Worm (Caenorhabditis elegans): ENCODE results near the gene ife-2.
"Not testable (repeated sequence)": the region's sequence is repeated elsewhere in the genome, so short reads cannot be mapped to it uniquely, and the experiment has no call there.

DNA sequence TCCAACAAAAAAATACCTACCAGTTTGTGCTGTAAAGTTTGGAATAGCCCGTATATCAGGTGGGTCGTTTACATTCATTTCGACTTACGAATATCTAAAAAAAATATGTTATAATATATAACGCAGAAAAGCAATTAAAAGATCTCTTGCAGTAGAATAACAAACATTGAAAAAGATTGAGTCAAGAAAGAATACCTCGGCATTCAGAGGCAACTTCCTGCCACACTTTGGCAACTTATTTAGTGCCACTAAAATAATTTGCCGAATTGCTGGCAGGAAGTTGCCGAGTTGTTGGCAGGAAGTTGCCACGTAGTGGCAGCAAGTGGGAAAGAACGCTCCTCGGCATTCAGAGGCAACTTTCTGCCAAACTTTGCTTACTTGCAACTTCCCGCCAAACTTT, 35.4 kb downstream of the ife-2 start, which contains the start of gene C04E7.3:
- TF ChIP-seq unc-30 (tag; optimal IDR thresholded peaks at IDR 0.05); jun-1 (tag; optimal IDR thresholded peaks at IDR 0.05); aly-2 (tag; optimal IDR thresholded peaks at IDR 0.05); unc-130 (tag; optimal IDR thresholded peaks at IDR 0.05); alr-1 (tag; optimal IDR thresholded peaks at IDR 0.05; ENCODE audit: borderline replicate concordance); ztf-11 (tag; optimal IDR thresholded peaks at IDR 0.05); unc-62 (GFP tag; optimal IDR thresholded peaks at IDR 0.05); snpc-4 (tag; optimal IDR thresholded peaks at IDR 0.05); C04F5.9 (tag; optimal IDR thresholded peaks at IDR 0.05); ama-1 (optimal IDR thresholded peaks at IDR 0.05); nhr-28 (tag; optimal IDR thresholded peaks at IDR 0.05); pax-3 (tag; optimal IDR thresholded peaks at IDR 0.05): not testable (repeated sequence)
